Fruit fly (Drosophila melanogaster) whole organism, embryonic: ENCODE measurements around the gene Pxd.

Experiments used
- Ada2b ChIP-seq: fragments of 200-800 bp; sonication (Bioruptor generic); IDR thresholded peaks from 2 replicates; pipeline ENCODE4 v1.3.6; 2022; ENCODE audit warnings: missing biosample characterization, missing genetic modification characterization
- Awh ChIP-seq: fragments of 200-800 bp; sonication (Bioruptor generic); IDR thresholded peaks from 2 replicates; pipeline ENCODE4, ENCODE4 v1.3.6; 2022; ENCODE audit warnings: missing biosample characterization, missing genetic modification characterization
- CG10274 ChIP-seq: fragments of 200-800 bp; sonication (Bioruptor generic); optimal IDR thresholded peaks from 3 replicates; lab custom pipeline; 2017; ENCODE audit warnings: missing biosample characterization, mild to moderate bottlenecking, missing genetic modification characterization
- CG11093 ChIP-seq: fragments of 200-800 bp; sonication (Bioruptor generic); IDR thresholded peaks from 3 replicates; pipeline ENCODE4 v1.3.6; 2022; ENCODE audit warnings: missing biosample characterization, missing genetic modification characterization
- CG15601 ChIP-seq: fragments of 200-800 bp; sonication (Bioruptor generic); optimal IDR thresholded peaks from 3 replicates; lab custom pipeline; 2019; ENCODE audit warnings: missing biosample characterization, mild to moderate bottlenecking, missing genetic modification characterization, moderate library complexity
- CG17829 ChIP-seq: fragments of 200-800 bp; optimal IDR thresholded peaks from 2 replicates; lab custom pipeline; 2019; ENCODE audit warnings: missing biosample characterization, mild to moderate bottlenecking, missing genetic modification characterization, moderate library complexity
- CG1792 ChIP-seq: fragments of 200-800 bp; sonication (Bioruptor generic); optimal IDR thresholded peaks from 2 replicates; lab custom pipeline; 2016; ENCODE audit warnings: missing biosample characterization, missing genetic modification characterization
- CG18262 ChIP-seq: fragments of 200-800 bp; optimal IDR thresholded peaks from 3 replicates; lab custom pipeline; 2019; ENCODE audit warnings: missing biosample characterization, mild to moderate bottlenecking, missing genetic modification characterization, moderate library complexity
- CG18619 ChIP-seq: fragments of 200-800 bp; sonication (Bioruptor generic); optimal IDR thresholded peaks from 3 replicates; lab custom pipeline; 2017; ENCODE audit warnings: missing biosample characterization, mild to moderate bottlenecking, missing genetic modification characterization
- CG18764 ChIP-seq: fragments of 200-800 bp; sonication (Bioruptor generic); optimal IDR thresholded peaks from 3 replicates; lab custom pipeline; 2016; ENCODE audit warnings: missing biosample characterization, missing genetic modification characterization
- CG31365 ChIP-seq: fragments of 200-800 bp; sonication (Bioruptor generic); optimal IDR thresholded peaks from 2 replicates; lab custom pipeline; 2018; ENCODE audit warnings: missing biosample characterization, mild to moderate bottlenecking, missing genetic modification characterization
- CG31388 ChIP-seq: fragments of 200-800 bp; sonication (Bioruptor generic); optimal IDR thresholded peaks from 2 replicates; lab custom pipeline; 2016; ENCODE audit warnings: missing biosample characterization, missing genetic modification characterization
- CG3726 ChIP-seq: fragments of 200-800 bp; sonication (Bioruptor generic); IDR thresholded peaks from 3 replicates; pipeline ENCODE4, ENCODE4 v1.3.6; 2022; ENCODE audit warnings: missing biosample characterization, missing genetic modification characterization
- CG3838 ChIP-seq: fragments of 200-800 bp; sonication (Bioruptor generic); optimal IDR thresholded peaks from 3 replicates; lab custom pipeline; 2016; ENCODE audit warnings: missing biosample characterization, missing genetic modification characterization
- CG4404 ChIP-seq: fragments of 200-800 bp; sonication (Bioruptor generic); IDR thresholded peaks from 2 replicates; pipeline ENCODE4 v1.3.6; 2022; ENCODE audit warnings: missing biosample characterization, missing genetic modification characterization
- CG5245 ChIP-seq: fragments of 200-800 bp; sonication (Bioruptor generic); optimal IDR thresholded peaks from 3 replicates; lab custom pipeline; 2016; ENCODE audit warnings: missing biosample characterization, missing genetic modification characterization
- CG5953 ChIP-seq: fragments of 200-800 bp; sonication (Bioruptor generic); IDR thresholded peaks from 2 replicates; pipeline ENCODE4 v1.3.6; 2022; ENCODE audit warnings: missing biosample characterization, missing genetic modification characterization
- CG6683 ChIP-seq: fragments of 200-800 bp; sonication (Bioruptor generic); optimal IDR thresholded peaks from 2 replicates; lab custom pipeline; 2017; ENCODE audit warnings: missing biosample characterization, mild to moderate bottlenecking, missing genetic modification characterization, missing genetic modification reagents
- CG6689 ChIP-seq: fragments of 200-800 bp; sonication (Bioruptor generic); IDR thresholded peaks from 2 replicates; pipeline ENCODE4 v1.3.6; 2022; ENCODE audit warnings: missing biosample characterization, missing genetic modification characterization
- CG7271 ChIP-seq: fragments of 200-800 bp; sonication (Bioruptor generic); optimal IDR thresholded peaks from 2 replicates; lab custom pipeline; 2018; ENCODE audit warnings: missing biosample characterization, mild to moderate bottlenecking, missing genetic modification characterization, moderate library complexity
- CG8089 ChIP-seq: fragments of 200-800 bp; sonication (Bioruptor generic); optimal IDR thresholded peaks from 3 replicates; lab custom pipeline; 2016; ENCODE audit warnings: missing biosample characterization, missing genetic modification characterization
- CG8924 ChIP-seq: fragments of 200-800 bp; optimal IDR thresholded peaks from 3 replicates; lab custom pipeline; 2019; ENCODE audit warnings: missing biosample characterization, mild to moderate bottlenecking, missing genetic modification characterization, moderate library complexity
- CG9876 ChIP-seq: fragments of 200-800 bp; sonication (Bioruptor generic); optimal IDR thresholded peaks from 2 replicates; lab custom pipeline; 2016; ENCODE audit warnings: missing biosample characterization, missing genetic modification characterization
- CG9932 ChIP-seq: fragments of 200-800 bp; sonication (Bioruptor generic); IDR thresholded peaks from 2 replicates; pipeline ENCODE4 v1.3.6; 2022; ENCODE audit warnings: missing biosample characterization, missing genetic modification characterization
- Dek ChIP-seq: fragments of 200-800 bp; sonication (Bioruptor generic); optimal IDR thresholded peaks from 3 replicates; lab custom pipeline; 2019; ENCODE audit warnings: missing biosample characterization, mild to moderate bottlenecking, missing genetic modification characterization, moderate library complexity
- Doc3 ChIP-seq: fragments of 200-800 bp; sonication (Bioruptor generic); IDR thresholded peaks from 3 replicates; pipeline ENCODE4 v1.3.6; 2022; ENCODE audit warnings: missing biosample characterization, missing genetic modification characterization; ENCODE audit not compliant: partially characterized antibody
- HHEX ChIP-seq: fragments of 200-800 bp; sonication (Bioruptor generic); optimal IDR thresholded peaks from 3 replicates; lab custom pipeline; 2017; ENCODE audit warnings: missing biosample characterization, mild to moderate bottlenecking, missing genetic modification characterization, missing genetic modification reagents
- HLHmδ ChIP-seq: fragments of 200-800 bp; sonication (Bioruptor generic); optimal IDR thresholded peaks from 2 replicates; lab custom pipeline; 2018; ENCODE audit warnings: missing biosample characterization, mild to moderate bottlenecking, missing genetic modification characterization, moderate library complexity
- Hr51 ChIP-seq, 2 experiments: fragments of 200-800 bp; sonication (Bioruptor generic); optimal IDR thresholded peaks; 2 replicates in 1 of 2; 3 replicates in 1 of 2; lab custom pipeline; 2016 to 2018; ENCODE audit warnings: missing biosample characterization in 2 of 2, missing genetic modification characterization in 2 of 2, mild to moderate bottlenecking in 1 of 2, moderate library complexity in 1 of 2
- Hr78 ChIP-seq, 2 experiments: fragments of 200-800 bp in 1 of 2; fragments of >200 bp in 1 of 2; sonication (Bioruptor generic) in 1 of 2; optimal IDR thresholded peaks; 2 replicates each; lab custom pipeline; 2017 to 2019; ENCODE audit warnings: missing biosample characterization in 2 of 2, missing genetic modification characterization in 2 of 2, mild to moderate bottlenecking in 1 of 2, moderate library complexity in 1 of 2
- MBD-R2 ChIP-seq: fragments of 200-800 bp; sonication (Bioruptor generic); IDR thresholded peaks from 2 replicates; pipeline ENCODE4 v1.3.6; 2022; ENCODE audit warnings: missing biosample characterization, missing genetic modification characterization
- Med ChIP-seq: fragments of 200-800 bp; sonication (Bioruptor generic); peaks from one replicate; lab custom pipeline; 2016; ENCODE audit warnings: missing biosample characterization, missing genetic modification characterization, mild to moderate bottlenecking, inconsistent platforms, moderate library complexity
- NK7.1 ChIP-seq: fragments of 200-800 bp; sonication (Bioruptor generic); optimal IDR thresholded peaks from 3 replicates; lab custom pipeline; 2016; ENCODE audit warnings: missing biosample characterization, missing genetic modification characterization
- Vsx1 ChIP-seq: fragments of 200-800 bp; sonication (Bioruptor generic); optimal IDR thresholded peaks from 2 replicates; lab custom pipeline; 2017; ENCODE audit warnings: missing biosample characterization, mild to moderate bottlenecking, missing genetic modification characterization, missing genetic modification reagents
- ab ChIP-seq: fragments of 200-800 bp; sonication (Bioruptor generic); optimal IDR thresholded peaks from 2 replicates; lab custom pipeline; 2016; ENCODE audit warnings: missing biosample characterization, missing genetic modification characterization
- ash1 ChIP-seq: fragments of 200-800 bp; sonication (Bioruptor generic); optimal IDR thresholded peaks from 2 replicates; lab custom pipeline; 2018; ENCODE audit warnings: missing biosample characterization, mild to moderate bottlenecking, missing genetic modification characterization
- cad ChIP-seq: fragments of >200 bp; optimal IDR thresholded peaks from 2 replicates; lab custom pipeline; 2017; ENCODE audit warnings: missing biosample characterization, missing genetic modification characterization
- corto ChIP-seq: fragments of 200-800 bp; sonication (Bioruptor generic); optimal IDR thresholded peaks from 2 replicates; lab custom pipeline; 2016; ENCODE audit warnings: missing biosample characterization, mild to moderate bottlenecking, missing genetic modification characterization, moderate library complexity
- croc ChIP-seq: fragments of 200-800 bp; sonication (Bioruptor generic); conservative IDR thresholded peaks from 3 replicates; pipeline ENCODE4 v1.3.6; 2022; ENCODE audit warnings: missing biosample characterization, missing genetic modification characterization
- danr ChIP-seq: fragments of 200-800 bp; sonication (Bioruptor generic); IDR thresholded peaks from 2 replicates; pipeline ENCODE4 v1.3.6; 2022; ENCODE audit warnings: missing biosample characterization, missing genetic modification characterization
- dmrt11E ChIP-seq: fragments of 200-800 bp; sonication (Bioruptor generic); optimal IDR thresholded peaks from 3 replicates; lab custom pipeline; 2018; ENCODE audit warnings: missing biosample characterization, mild to moderate bottlenecking, missing genetic modification characterization, moderate library complexity
- exex ChIP-seq: fragments of 200-800 bp; sonication (Bioruptor generic); optimal IDR thresholded peaks from 4 replicates; lab custom pipeline; 2018; ENCODE audit warnings: missing biosample characterization, mild to moderate bottlenecking, missing genetic modification characterization, moderate library complexity
- gt ChIP-seq: fragments of 200-800 bp; sonication (Bioruptor generic); IDR thresholded peaks from 2 replicates; pipeline ENCODE4 v1.3.6; 2022; ENCODE audit warnings: missing biosample characterization, missing genetic modification characterization
- her ChIP-seq: fragments of 200-800 bp; sonication (Bioruptor generic); optimal IDR thresholded peaks from 2 replicates; lab custom pipeline; 2016; ENCODE audit warnings: missing biosample characterization, missing genetic modification characterization
- lilli ChIP-seq: fragments of 200-800 bp; sonication (Bioruptor generic); optimal IDR thresholded peaks from 3 replicates; lab custom pipeline; 2016; ENCODE audit warnings: missing biosample characterization, missing genetic modification characterization
- luna ChIP-seq: fragments of 200-800 bp; sonication (Bioruptor generic); optimal IDR thresholded peaks from 2 replicates; lab custom pipeline; 2016; ENCODE audit warnings: missing biosample characterization, missing genetic modification characterization
- org-1 ChIP-seq: fragments of 200-800 bp; sonication (Bioruptor generic); optimal IDR thresholded peaks from 2 replicates; lab custom pipeline; 2017; ENCODE audit warnings: missing biosample characterization, missing genetic modification characterization
- row ChIP-seq: fragments of 200-800 bp; sonication (Bioruptor generic); IDR thresholded peaks from 3 replicates; pipeline ENCODE4 v1.3.6; 2022; ENCODE audit warnings: missing biosample characterization, missing genetic modification characterization
- salm ChIP-seq: fragments of 200-800 bp; sonication (Bioruptor generic); optimal IDR thresholded peaks from 2 replicates; lab custom pipeline; 2018; ENCODE audit warnings: missing biosample characterization, mild to moderate bottlenecking, missing genetic modification characterization
- sens ChIP-seq: fragments of 200-800 bp; sonication (Bioruptor generic); peaks from one replicate; lab custom pipeline; 2016; ENCODE audit warnings: missing biosample characterization, missing genetic modification characterization
- sim ChIP-seq: fragments of 200-800 bp; sonication (Bioruptor generic); IDR thresholded peaks from 2 replicates; pipeline ENCODE4 v1.3.6; 2022; ENCODE audit warnings: missing biosample characterization, missing genetic modification characterization
- ttk ChIP-seq: fragments of 200-800 bp; sonication (Bioruptor generic); IDR thresholded peaks from 2 replicates; pipeline ENCODE4 v2.1.2; 2022; ENCODE audit warnings: missing biosample characterization, missing genetic modification characterization
- vvl ChIP-seq: fragments of 200-800 bp; sonication (Bioruptor generic); IDR thresholded peaks from 2 replicates; pipeline ENCODE4 v1.3.6; 2022; ENCODE audit warnings: missing biosample characterization, missing genetic modification characterization

Gene Pxd

DNA sequence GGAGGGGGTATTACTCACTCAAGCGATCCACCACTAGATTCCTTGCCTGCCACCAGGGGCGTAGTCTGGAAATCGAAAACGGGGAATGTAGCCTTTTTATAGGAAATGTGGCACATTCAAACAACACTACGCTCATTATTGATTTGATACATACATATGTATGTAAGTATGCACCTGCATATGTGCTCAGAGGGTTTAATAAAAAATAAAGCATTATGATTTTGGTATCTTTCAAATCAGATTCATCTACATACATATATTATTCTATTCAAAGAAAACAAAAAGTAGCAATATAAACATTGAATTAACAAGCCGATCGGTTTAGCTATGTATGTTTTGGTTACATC lies 42.5 kb downstream of the Pxd start (continued):
- TF ChIP-seq CG18619 (no peak), CG11093 (GFP tag; lab: Robert Waterston, UW) (no peak), Hr51 (GFP tag; optimal IDR thresholded peaks at IDR 0.05; lab: Kevin White, UChicago) (no peak), gt (GFP tag; lab: Robert Waterston, UW) (no peak), CG18764 (GFP tag; lab: Kevin White, UChicago) (no peak), HHEX (no peak), CG7271 (tag; lab: Kevin White, UChicago) (no peak), ab (GFP tag; lab: Kevin White, UChicago) (no peak), Awh (GFP tag; lab: Robert Waterston, UW) (no peak; the same call in 1 of the 2 replicates), CG1792 (GFP tag; lab: Kevin White, UChicago) (no peak), sens (GFP tag; lab: Kevin White, UChicago) (peak; percentile 85), CG8089 (no peak), CG17829 (tag; lab: Kevin White, UChicago) (peak; percentile 27), CG31365 (tag; lab: Kevin White, UChicago) (no peak), org-1 (GFP tag; lab: Kevin White, UChicago) (no peak), MBD-R2 (GFP tag; lab: Robert Waterston, UW) (no peak), Vsx1 (GFP tag; lab: Kevin White, UChicago) (no peak), sim (no peak), Doc3 (GFP tag; lab: Robert Waterston, UW) (no peak), croc (GFP tag; lab: Robert Waterston, UW) (no peak), Ada2b (peak; percentile 4; the same call in 1 of the 2 replicates), Dek (no peak), corto (GFP tag; lab: Kevin White, UChicago) (no peak), CG3726 (GFP tag; lab: Robert Waterston, UW) (no peak), HLHmδ (GFP tag; lab: Kevin White, UChicago) (no peak), CG15601 (tag; lab: Kevin White, UChicago) (no peak), NK7.1 (GFP tag; lab: Kevin White, UChicago) (no peak), CG6689 (GFP tag; lab: Robert Waterston, UW) (no peak), lilli (GFP tag; lab: Kevin White, UChicago) (no peak), CG5953 (GFP tag; lab: Robert Waterston, UW) (no peak), ash1 (no peak), salm (tag; lab: Kevin White, UChicago) (no peak), danr (GFP tag; lab: Robert Waterston, UW) (no peak), CG9876 (GFP tag; lab: Kevin White, UChicago) (no peak), CG8924 (tag; lab: Kevin White, UChicago) (no peak), exex (tag; lab: Kevin White, UChicago) (no peak), CG18262 (tag; lab: Kevin White, UChicago) (peak; percentile 66), CG10274 (GFP tag; lab: Kevin White, UChicago) (no peak), luna (GFP tag; lab: Kevin White, UChicago) (no peak), CG6683 (GFP tag; lab: Kevin White, UChicago) (no peak), CG5245 (GFP tag; lab: Kevin White, UChicago) (peak; percentile 33), ttk (GFP tag; lab: Robert Waterston, UW) (no peak), vvl (GFP tag; lab: Robert Waterston, UW) (peak; percentile 39; the same call in 1 of the 2 replicates), row (GFP tag; lab: Robert Waterston, UW) (0 out of 3 replicates have a peak, but pooled peaks have one; percentile 11), dmrt11E (tag; lab: Kevin White, UChicago) (peak; percentile 10), her (GFP tag; lab: Kevin White, UChicago) (no peak), CG3838 (GFP tag; lab: Kevin White, UChicago) (no peak), Med (no peak), cad (GFP tag; lab: Kevin White, UChicago) (no peak), CG31388 (GFP tag; lab: Kevin White, UChicago) (no peak), CG4404 (no peak), CG9932 (no peak), Hr78 (GFP tag; optimal IDR thresholded peaks at IDR 0.05; lab: Kevin White, UChicago) (no peak)
